Worm (Caenorhabditis elegans): Measurements from ENCODE around the gene epic-2.
A peak's percentile ranks its signal among the peaks of the same experiment; 100 is the strongest.

epic-2 gene

DNA sequence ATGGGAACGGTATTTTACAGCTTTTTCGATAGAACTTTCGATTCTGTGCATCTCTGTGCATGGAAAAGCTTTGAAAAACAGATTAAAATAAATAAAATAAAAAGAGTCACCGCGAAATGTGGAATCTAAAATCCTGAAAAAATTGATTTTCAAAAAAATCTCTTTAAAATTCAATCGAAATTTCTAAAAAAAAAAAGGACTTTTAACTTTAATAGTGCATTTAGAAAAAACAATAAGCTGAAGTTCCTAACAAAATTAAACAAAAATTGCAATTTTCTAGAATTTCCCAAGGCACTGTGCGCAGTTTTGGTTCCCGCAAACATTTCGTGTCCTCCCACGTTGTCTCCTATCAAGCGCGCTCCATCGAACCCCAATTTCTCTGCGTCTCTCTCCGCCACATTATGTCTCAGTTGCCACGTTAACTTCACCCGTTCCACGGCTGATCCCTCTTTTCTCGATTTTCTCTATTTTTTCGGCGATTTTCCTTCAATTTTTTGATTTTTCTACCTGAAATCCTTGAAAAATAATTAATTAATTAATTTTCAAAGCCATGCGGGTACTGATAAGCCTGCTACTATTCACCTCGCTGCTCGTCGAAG, 25.0 kb downstream of the epic-2 start, which contains the start of the genes Y41D4A.6 and Y41D4A.4 (continued):
- TF ChIP-seq nhr-237 (tag; optimal IDR thresholded peaks at IDR 0.05) = no peak
- TF ChIP-seq dpl-1 (GFP tag; optimal IDR thresholded peaks at IDR 0.05) = peak; percentile 68
- no peak for TF ChIP-seq lin-29 (GFP tag; IDR thresholded peaks at IDR 0.05)
- no peak for TF ChIP-seq R02D3.7 (tag; optimal IDR thresholded peaks at IDR 0.05)
- no peak for TF ChIP-seq D1046.2 (GFP tag; IDR thresholded peaks at IDR 0.05)

DNA sequence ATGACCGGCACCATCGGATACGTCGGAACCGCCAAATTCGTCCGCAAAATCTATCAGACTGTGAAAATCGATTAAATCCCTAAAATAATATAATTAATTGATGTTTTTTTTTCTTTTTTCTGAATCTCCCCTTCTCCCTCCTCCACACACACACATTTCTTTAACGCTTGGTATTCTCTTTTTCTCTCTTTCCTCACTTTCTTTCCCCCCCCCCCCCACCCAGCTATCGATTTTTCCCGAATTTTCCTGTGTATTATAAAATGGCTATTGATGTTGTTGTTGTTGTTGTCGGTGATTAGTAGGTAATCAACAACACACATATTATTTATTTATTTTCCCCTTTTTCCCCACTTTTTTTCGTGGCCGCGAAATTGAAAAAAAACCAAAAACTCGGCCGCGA, 30.7 kb downstream of the epic-2 start:
- TF ChIP-seq F37D6.2 (tag; optimal IDR thresholded peaks at IDR 0.05) (no peak), hlh-11 (tag; optimal IDR thresholded peaks at IDR 0.05) (peak; percentile 19), daf-16 (GFP tag; optimal IDR thresholded peaks at IDR 0.05) (peak in 1 of 2 experiments; percentile 40), daf-16 (tag; optimal IDR thresholded peaks at IDR 0.05) (no peak), dpl-1 (GFP tag; optimal IDR thresholded peaks at IDR 0.05) (no peak), egl-27 (tag; optimal IDR thresholded peaks at IDR 0.05) (no peak), dmd-6 (GFP tag; IDR thresholded peaks at IDR 0.05) (0 out of 2 replicates have a peak, but pooled peaks have one; percentile 7)

DNA sequence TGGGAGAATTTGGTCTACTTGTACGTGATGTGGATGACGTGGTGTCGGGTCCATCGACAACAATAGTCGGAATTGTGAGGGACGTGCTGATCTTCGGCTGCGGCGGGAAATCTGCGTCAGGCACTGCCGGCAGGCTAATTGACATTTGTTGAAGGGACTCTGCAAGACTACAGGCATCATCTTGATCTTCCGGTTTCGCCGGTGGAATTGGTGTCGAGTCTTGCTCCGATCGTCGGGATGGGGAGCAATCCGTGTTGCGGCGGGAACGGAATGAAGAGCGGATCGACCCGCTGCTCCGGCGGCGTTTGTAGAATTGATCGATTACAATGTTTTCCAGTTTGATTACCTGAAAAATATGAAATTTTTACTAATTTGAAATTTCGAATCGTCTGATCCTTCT, 31.9 kb downstream of the epic-2 start:
- TF ChIP-seq Y105C5A.15 (GFP tag; IDR thresholded peaks at IDR 0.05) = no peak
- TF ChIP-seq set-16 (GFP tag; IDR thresholded peaks at IDR 0.05) = peak; percentile 66

DNA sequence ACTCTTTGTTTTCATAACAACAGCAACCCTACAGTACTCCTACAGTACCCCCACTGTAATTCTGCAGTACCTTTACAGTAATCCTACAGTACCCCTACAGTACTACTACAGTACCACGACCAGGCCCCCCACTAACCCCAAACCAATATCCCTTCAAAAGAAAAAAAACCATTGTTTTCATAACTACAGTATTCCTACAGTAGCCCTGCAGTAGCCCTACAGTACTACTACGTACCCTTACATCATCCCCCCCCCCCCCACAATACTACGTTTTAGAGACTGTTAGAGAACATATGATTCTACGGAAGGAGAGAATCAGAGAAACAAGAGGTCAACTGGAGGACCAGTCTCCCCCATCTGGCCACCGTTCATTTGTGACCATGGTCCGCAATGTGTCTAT, 32.9 kb downstream of the epic-2 start, which contains the start of gene Y41D4A.3:
Y41D4A.3 (plus strand) TSS at position 301 of the 400 bp plus-strand sequence.
- TF ChIP-seq egl-43 (GFP tag; IDR thresholded peaks at IDR 0.05) = no peak
- peak; percentile 11 for TF ChIP-seq aha-1 (tag)
- no peak for TF ChIP-seq snpc-1.2 (GFP tag; IDR thresholded peaks at IDR 0.05)

DNA sequence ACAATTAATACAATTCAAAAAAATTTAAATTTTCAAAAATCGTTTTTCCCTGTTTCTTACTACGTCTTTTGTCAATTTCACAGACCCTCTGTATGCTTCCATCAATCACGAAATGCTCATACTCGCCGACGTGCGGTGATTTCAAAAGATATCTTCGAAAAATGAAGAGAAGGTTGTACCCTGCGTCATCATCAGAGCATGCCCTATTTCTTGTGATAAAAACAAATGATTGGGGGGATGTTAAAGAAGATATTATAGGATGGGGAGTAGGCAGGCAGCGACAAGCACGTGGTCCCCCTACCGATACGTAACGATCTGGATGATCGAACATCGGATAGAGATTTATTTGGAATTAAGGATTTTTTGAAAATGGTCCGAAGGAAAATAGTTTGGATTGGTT, 38.0 kb downstream of the epic-2 start:
- TF ChIP-seq unc-62 (GFP tag; optimal IDR thresholded peaks at IDR 0.05 in 1 of 2) (peak in 1 of 2 experiments; percentile 97), unc-62 (tag; optimal IDR thresholded peaks at IDR 0.05) (no peak), nhr-11 (tag; optimal IDR thresholded peaks at IDR 0.05) (peak; percentile 59), mxl-3 (GFP tag; optimal IDR thresholded peaks at IDR 0.05) (no peak), nhr-237 (tag; optimal IDR thresholded peaks at IDR 0.05) (no peak), pha-4 (GFP tag; IDR thresholded peaks at IDR 0.05) (no peak), pha-4 (tag; optimal IDR thresholded peaks at IDR 0.05) (no peak), hlh-30 (tag; optimal IDR thresholded peaks at IDR 0.05; ENCODE audit: insufficient read depth) (peak; percentile 21)

DNA sequence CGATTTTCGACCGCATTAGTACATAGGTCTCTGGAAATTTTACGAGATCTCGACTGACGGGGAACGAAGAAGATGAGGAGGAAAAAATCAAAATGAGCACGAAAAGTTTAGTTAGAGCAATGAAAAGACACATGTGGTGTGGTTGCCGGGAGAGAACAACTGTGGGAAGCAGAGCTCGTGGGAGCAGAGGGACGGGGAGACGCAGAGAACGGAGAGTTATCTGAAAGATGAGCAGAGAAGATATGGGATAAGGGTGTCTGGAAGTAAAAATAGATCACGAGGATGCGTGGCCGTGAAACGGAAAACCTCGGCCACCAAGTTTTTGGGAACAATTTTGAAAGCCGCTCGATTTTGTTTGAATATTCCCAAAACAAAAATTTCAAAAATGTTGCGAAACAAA, 41.0 kb downstream of the epic-2 start, which contains the start of gene Y41D4A.7:
Y41D4A.7 (minus strand) TSS at position 18 of the 400 bp plus-strand sequence.
- peak in 1 of 2 experiments; percentile 13 for TF ChIP-seq hif-1 (tag; optimal IDR thresholded peaks at IDR 0.05)
- TF ChIP-seq F37D6.2 (tag; optimal IDR thresholded peaks at IDR 0.05) = no peak
- TF ChIP-seq unc-62 (GFP tag; optimal IDR thresholded peaks at IDR 0.05 in 1 of 2) = peak in 1 of 2 experiments; percentile 78
- no peak for TF ChIP-seq unc-62 (tag; optimal IDR thresholded peaks at IDR 0.05)
- TF ChIP-seq hlh-11 (tag; optimal IDR thresholded peaks at IDR 0.05) = peak; percentile 20
- TF ChIP-seq nhr-6 (tag; optimal IDR thresholded peaks at IDR 0.05) = no peak
- peak in 1 of 2 experiments; percentile 14 for TF ChIP-seq mdl-1 (tag; optimal IDR thresholded peaks at IDR 0.05)
- peak; percentile 33 for TF ChIP-seq nhr-11 (tag; optimal IDR thresholded peaks at IDR 0.05)

DNA sequence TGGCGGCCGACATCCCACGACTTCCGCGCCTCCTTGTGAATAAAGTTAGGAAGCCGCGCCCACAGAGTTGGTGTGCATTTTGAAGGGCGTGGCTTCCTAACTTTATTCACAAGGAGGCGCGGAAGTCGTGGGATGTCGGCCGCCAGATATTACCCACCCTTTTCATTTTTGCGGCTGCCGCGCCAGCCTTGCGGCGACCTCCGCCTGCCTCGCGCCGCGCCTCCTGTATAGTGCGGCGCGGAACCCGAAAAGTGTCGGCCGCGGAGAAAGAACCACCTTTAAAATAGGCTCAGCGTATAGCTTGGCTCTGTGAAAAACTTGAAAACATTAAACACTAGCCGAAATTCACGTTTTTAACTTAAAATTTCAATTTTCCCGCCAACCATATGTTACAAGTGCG, 42.9 kb downstream of the epic-2 start:
- TF ChIP-seq madf-9 (GFP tag; conservative IDR thresholded peaks at IDR 0.05) (0 out of 2 replicates have a peak, but pooled peaks have one; percentile 22), Y75B8A.6 (GFP tag; IDR thresholded peaks at IDR 0.05) (no peak), snpc-1.2 (GFP tag; IDR thresholded peaks at IDR 0.05) (peak; percentile 75), nhr-42 (GFP tag; IDR thresholded peaks at IDR 0.05) (no peak), pha-4 (GFP tag; IDR thresholded peaks at IDR 0.05) (0 out of 2 replicates have a peak, but pooled peaks have one; percentile 30), pha-4 (tag; optimal IDR thresholded peaks at IDR 0.05) (no peak), attf-4 (tag; optimal IDR thresholded peaks at IDR 0.05) (no peak), nhr-11 (tag; optimal IDR thresholded peaks at IDR 0.05) (no peak), duxl-1 (tag; optimal IDR thresholded peaks at IDR 0.05; ENCODE audit: poor library complexity) (no peak), R02D3.7 (tag; optimal IDR thresholded peaks at IDR 0.05) (no peak), mxl-2 (GFP tag; conservative IDR thresholded peaks at IDR 0.05) (no peak), hlh-30 (tag; optimal IDR thresholded peaks at IDR 0.05; ENCODE audit: insufficient read depth) (no peak), F44E2.7 (GFP tag; IDR thresholded peaks at IDR 0.05) (no peak), ztf-11 (tag; optimal IDR thresholded peaks at IDR 0.05) (no peak), lin-38 (GFP tag; IDR thresholded peaks at IDR 0.05) (peak; percentile 87), F49E8.2 (tag; optimal IDR thresholded peaks at IDR 0.05; ENCODE audit: borderline replicate concordance) (peak; percentile 82), vab-7 (GFP tag; IDR thresholded peaks at IDR 0.05) (0 out of 2 replicates have a peak, but pooled peaks have one; percentile 26), cey-2 (tag; optimal IDR thresholded peaks at IDR 0.05; ENCODE audit: borderline replicate concordance, insufficient read depth) (no peak)

Data from whole organism, L4 larva.